Worm (Caenorhabditis elegans) whole organism, L1 larva: ENCODE measurements around the gene nas-23.

ENCODE experiments used
- aha-1 ChIP-seq: fragments of 150-350 bp; optimal IDR thresholded peaks from 2 replicates; lab custom pipeline; 2014; ENCODE audit warnings: missing biosample characterization, missing genetic modification characterization
- ama-1 ChIP-seq: fragments of 150-350 bp; optimal IDR thresholded peaks from 2 replicates; lab custom pipeline; 2014
- blmp-1 ChIP-seq: fragments of 150-350 bp; optimal IDR thresholded peaks from 2 replicates; lab custom pipeline; 2014; ENCODE audit warnings: missing biosample characterization, missing genetic modification characterization
- ces-1 ChIP-seq: fragments of 150-350 bp; optimal IDR thresholded peaks from 2 replicates; lab custom pipeline; 2014; ENCODE audit warnings: missing biosample characterization, missing genetic modification reagents, missing genetic modification characterization
- efl-1 ChIP-seq, 4 experiments: fragments of 150-350 bp; optimal IDR thresholded peaks in 3 of 4; peaks in 1 of 4; 1 replicate in 1 of 4; 2 replicates in 3 of 4; lab custom pipeline; 2014; ENCODE audit warnings: missing biosample characterization in 2 of 4, missing genetic modification characterization in 2 of 4, missing genetic modification reagents in 2 of 4
- lin-13 ChIP-seq: fragments of 150-350 bp; optimal IDR thresholded peaks from 2 replicates; lab custom pipeline; 2014; ENCODE audit warnings: missing biosample characterization, missing genetic modification reagents, missing genetic modification characterization
- lsy-2 ChIP-seq, 2 experiments: fragments of 150-350 bp; optimal IDR thresholded peaks; 2 replicates each; lab custom pipeline; 2014; ENCODE audit warnings: missing biosample characterization in 2 of 2, missing genetic modification characterization in 2 of 2
- nhr-28 ChIP-seq: fragments of 150-350 bp; optimal IDR thresholded peaks from 2 replicates; lab custom pipeline; 2014; ENCODE audit warnings: missing biosample characterization, missing genetic modification characterization
- skn-1 ChIP-seq: fragments of 150-350 bp; optimal IDR thresholded peaks from 2 replicates; lab custom pipeline; 2014; ENCODE audit warnings: missing biosample characterization, missing genetic modification characterization
- sptf-1 ChIP-seq: fragments of 150-350 bp; optimal IDR thresholded peaks from 2 replicates; lab custom pipeline; 2014; ENCODE audit warnings: missing biosample characterization, missing genetic modification characterization
- swsn-7 ChIP-seq: sonication (generic microtip); optimal IDR thresholded peaks from 2 replicates; lab custom pipeline; 2016; ENCODE audit warnings: missing genetic modification characterization, missing compliant biosample characterization
- unc-86 ChIP-seq: sonication (generic microtip); optimal IDR thresholded peaks from 2 replicates; lab custom pipeline; 2016; ENCODE audit warnings: missing genetic modification characterization, missing compliant biosample characterization
- ztf-11 ChIP-seq, 2 experiments: sonication (generic microtip); optimal IDR thresholded peaks; 2 replicates each; lab custom pipeline; 2016 to 2017; ENCODE audit warnings: missing genetic modification characterization in 2 of 2, missing biosample characterization in 1 of 2, missing compliant biosample characterization in 1 of 2

DNA sequence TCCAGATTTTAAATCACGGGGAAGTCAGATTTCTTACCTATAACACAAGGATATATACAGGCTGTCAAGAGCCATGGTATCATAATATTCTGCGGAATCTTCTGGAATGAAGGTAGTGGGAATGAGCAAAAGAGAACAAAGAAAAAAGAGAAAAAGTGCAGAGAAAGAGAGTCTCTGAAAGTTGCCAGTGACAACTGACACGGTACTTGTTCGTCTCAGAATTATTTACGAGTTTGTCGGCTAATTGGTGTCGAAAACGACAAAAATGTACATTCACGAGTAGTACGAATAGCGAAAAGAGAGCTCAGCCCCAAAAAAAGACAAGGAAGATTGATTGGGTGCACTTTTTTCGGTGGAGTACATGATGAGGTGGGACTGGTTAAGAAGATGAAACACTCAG is 10.5 kb downstream of the nas-23 start, which contains the start of gene cah-2:
- no peak for TF ChIP-seq aha-1 (tag; lab: Kevin White, UChicago)
- no peak for TF ChIP-seq blmp-1 (tag; lab: Kevin White, UChicago)
- no peak for TF ChIP-seq swsn-7
- TF ChIP-seq sptf-1 (tag; lab: Kevin White, UChicago): no peak
- no peak for TF ChIP-seq skn-1 (tag; lab: Kevin White, UChicago)
- no peak for TF ChIP-seq ztf-11 (tag; optimal IDR thresholded peaks at IDR 0.05; lab: Kevin White, UChicago)
- no peak for TF ChIP-seq unc-86
- no peak for TF ChIP-seq efl-1 (optimal IDR thresholded peaks at IDR 0.05; lab: Kevin White, UChicago)
- no peak for TF ChIP-seq efl-1 (GFP tag; optimal IDR thresholded peaks at IDR 0.05 in 1 of 2; lab: Kevin White, UChicago)
- no peak for TF ChIP-seq nhr-28 (tag; lab: Kevin White, UChicago)
- TF ChIP-seq lsy-2 (tag; optimal IDR thresholded peaks at IDR 0.05; lab: Kevin White, UChicago): no peak
- TF ChIP-seq lin-13 (GFP tag; lab: Kevin White, UChicago): no peak
- no peak for TF ChIP-seq ama-1 (lab: Kevin White, UChicago)
- TF ChIP-seq ces-1 (GFP tag; lab: Kevin White, UChicago): no peak
